Worm (Caenorhabditis elegans) whole organism, L1 larva: Measurements from ENCODE around the gene tag-234.

Source experiments
- hpl-2 ChIP-seq: fragments of 150-350 bp; optimal IDR thresholded peaks from 2 replicates; lab custom pipeline; 2014; ENCODE audit warnings: missing biosample characterization, missing genetic modification reagents, missing genetic modification characterization
- nhr-28 ChIP-seq: fragments of 150-350 bp; optimal IDR thresholded peaks from 2 replicates; lab custom pipeline; 2014; ENCODE audit warnings: missing biosample characterization, missing genetic modification characterization
- tbx-2 ChIP-seq: sonication (generic microtip); optimal IDR thresholded peaks from 2 replicates; lab custom pipeline; 2016; ENCODE audit warnings: missing genetic modification characterization, missing compliant biosample characterization

DNA sequence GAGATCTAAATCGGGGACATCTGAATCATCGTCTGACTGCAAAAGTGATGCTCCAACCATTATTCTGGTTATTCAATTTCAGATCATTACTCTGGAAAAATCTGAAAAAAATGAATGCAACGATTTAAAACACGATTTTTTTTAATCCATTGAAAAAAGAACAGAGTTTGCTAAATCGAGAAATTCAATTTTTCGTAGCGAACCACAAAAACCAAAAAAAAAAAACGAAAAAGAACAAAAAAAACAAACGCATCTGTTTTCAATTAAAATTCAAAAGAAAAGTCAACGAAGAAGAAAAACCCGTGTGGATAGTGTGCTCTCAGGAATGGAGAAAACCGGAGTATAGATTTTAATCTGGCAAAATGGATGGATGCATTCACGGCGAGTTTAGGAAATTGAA is 5.7 kb upstream of the tag-234 start, which contains the start of gene F55C12.4:
- TF ChIP-seq hpl-2 (GFP tag; lab: Kevin White, UChicago) (no peak), tbx-2 (no peak), nhr-28 (tag; lab: Kevin White, UChicago) (no peak)
